Fruit fly (Drosophila melanogaster): Measurements from ENCODE around the gene Desat1.

The Desat1 gene

dm6 chr3R:12439401-12440143 lies at the start of gene Desat1:
Gene Desat1, plus strand, starts transcription at chr3R:12439600.
- TF ChIP-seq cnc (optimal IDR thresholded peaks at IDR 0.05) (no peak), CG11617 (GFP tag; optimal IDR thresholded peaks at IDR 0.05) (peak; percentile 9), CG14711 (tag; optimal IDR thresholded peaks at IDR 0.05) (peak; percentile 18), pad (GFP tag; optimal IDR thresholded peaks at IDR 0.05) (no peak), cic (GFP tag; optimal IDR thresholded peaks at IDR 0.05) (no peak), kay (GFP tag; ENCODE audit: borderline replicate concordance) (no peak), CG7045 (GFP tag; optimal IDR thresholded peaks at IDR 0.05) (no peak), CG12768 (GFP tag; optimal IDR thresholded peaks at IDR 0.05) (no peak), CG33017 (tag; optimal IDR thresholded peaks at IDR 0.05) (peak; percentile 6), CG5204 (GFP tag; optimal IDR thresholded peaks at IDR 0.05) (no peak), ovo (GFP tag; optimal IDR thresholded peaks at IDR 0.05) (no peak), tj (GFP tag; optimal IDR thresholded peaks at IDR 0.05) (no peak), bab1 (GFP tag; optimal IDR thresholded peaks at IDR 0.05) (peak; percentile 23), toe (GFP tag; optimal IDR thresholded peaks at IDR 0.05) (no peak), Hr96 (GFP tag; optimal IDR thresholded peaks at IDR 0.05) (no peak), Crg-1 (GFP tag; optimal IDR thresholded peaks at IDR 0.05) (peak; percentile 47), CG7101 (tag; optimal IDR thresholded peaks at IDR 0.05) (peak; percentile 20), Mnt (GFP tag; optimal IDR thresholded peaks at IDR 0.05) (peak; percentile 36), Clk (GFP tag; optimal IDR thresholded peaks at IDR 0.05) (no peak), CG1620 (GFP tag; optimal IDR thresholded peaks at IDR 0.05) (no peak)

DNA sequence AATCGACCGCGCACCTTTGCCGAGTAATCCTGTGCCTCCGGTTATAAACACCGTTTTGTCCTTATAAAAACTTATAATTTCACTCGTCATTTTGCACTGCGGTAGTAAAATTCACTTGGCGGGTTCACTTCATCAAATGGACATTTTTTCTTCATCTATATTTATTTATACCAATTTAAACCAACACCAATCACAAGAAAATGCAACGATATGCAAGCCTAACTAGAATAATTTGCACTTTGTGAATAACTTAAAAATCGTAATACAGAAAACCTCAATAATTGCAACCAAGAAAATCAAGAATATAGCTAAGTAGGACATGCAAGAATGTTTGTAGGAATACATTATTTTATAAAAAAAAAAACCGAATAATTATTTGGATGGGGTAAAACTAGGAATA lies 43.5 kb upstream of the Desat1 start, which contains the start of the genes CG10096 and CG10097:
Gene CG10096, minus strand, starts transcription at position 101 of the 400 bp plus-strand sequence.
Gene CG10097, minus strand, starts transcription at position 101 of the 400 bp plus-strand sequence.
- no peak for TF ChIP-seq Crg-1 (GFP tag; optimal IDR thresholded peaks at IDR 0.05)
- TF ChIP-seq kay (GFP tag; ENCODE audit: borderline replicate concordance), result peak; percentile 75

DNA sequence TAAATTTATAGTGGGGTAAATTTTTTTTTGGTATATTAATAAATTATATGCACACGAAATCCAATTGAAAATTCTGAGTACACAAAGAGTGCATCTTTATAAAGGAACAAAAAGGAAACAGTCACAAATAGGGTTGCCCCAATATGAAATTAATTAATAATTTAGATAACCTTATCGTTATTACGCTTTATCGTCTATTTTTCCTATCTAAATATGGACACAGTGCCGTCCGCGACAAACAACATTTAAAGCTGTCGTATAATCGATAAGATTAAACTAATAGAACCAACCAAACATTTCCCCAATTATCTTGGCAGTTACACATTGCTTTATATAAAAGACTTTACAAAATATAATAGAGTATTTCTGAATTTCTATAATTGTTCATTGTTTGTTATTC lies 41.3 kb upstream of the Desat1 start:
- TF ChIP-seq kay (GFP tag; ENCODE audit: borderline replicate concordance) (peak; percentile 88), Hr96 (GFP tag; optimal IDR thresholded peaks at IDR 0.05) (no peak), ovo (GFP tag; optimal IDR thresholded peaks at IDR 0.05) (no peak), CG7045 (GFP tag; optimal IDR thresholded peaks at IDR 0.05) (peak; percentile 49), CG14711 (tag; optimal IDR thresholded peaks at IDR 0.05) (peak; percentile 7), cic (GFP tag; optimal IDR thresholded peaks at IDR 0.05) (no peak), toe (GFP tag; optimal IDR thresholded peaks at IDR 0.05) (no peak), CG5204 (GFP tag; optimal IDR thresholded peaks at IDR 0.05) (no peak), Crg-1 (GFP tag; optimal IDR thresholded peaks at IDR 0.05) (no peak), Mnt (GFP tag; optimal IDR thresholded peaks at IDR 0.05) (no peak), pad (GFP tag; optimal IDR thresholded peaks at IDR 0.05) (no peak), CG12768 (GFP tag; optimal IDR thresholded peaks at IDR 0.05) (no peak)

DNA sequence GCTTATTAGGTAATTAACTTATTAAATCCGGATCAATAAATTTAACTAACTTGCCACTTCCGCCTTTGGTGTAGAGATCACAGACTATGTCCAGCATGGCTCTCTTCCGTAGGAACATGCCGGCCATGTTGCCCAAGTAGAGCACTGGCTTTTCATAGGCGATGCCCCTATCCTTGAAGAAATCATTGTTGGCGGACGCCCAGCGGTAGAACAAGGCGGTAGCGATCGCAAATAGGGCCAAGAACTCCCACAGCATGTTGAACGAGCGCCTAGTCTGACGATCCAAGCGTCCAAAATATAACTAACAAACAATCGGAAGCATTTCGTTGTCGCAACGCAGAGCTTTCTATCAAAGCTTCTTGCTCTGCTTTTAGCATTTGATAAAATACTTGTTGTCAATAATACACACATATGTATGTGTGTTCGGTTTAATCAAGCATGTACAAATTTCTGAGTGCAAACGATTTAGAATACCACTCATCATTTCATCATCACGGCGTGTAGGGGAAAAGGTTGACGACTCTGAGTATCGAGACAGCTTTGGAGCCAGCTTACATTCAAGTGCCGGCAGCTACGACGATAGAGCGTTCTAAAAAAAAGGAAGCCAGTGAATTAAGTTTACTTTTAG lies 40.7 kb upstream of the Desat1 start, which contains the start of gene Cyp9f3:
Gene Cyp9f3, minus strand, starts transcription at position 310 of the 628 bp plus-strand sequence.
- TF ChIP-seq CG5204 (GFP tag; optimal IDR thresholded peaks at IDR 0.05), result no peak
- peak; percentile 25 for TF ChIP-seq cic (GFP tag; optimal IDR thresholded peaks at IDR 0.05)
- TF ChIP-seq CG7101 (tag; optimal IDR thresholded peaks at IDR 0.05), result no peak
- no peak for TF ChIP-seq CG12768 (GFP tag; optimal IDR thresholded peaks at IDR 0.05)
- peak; percentile 45 for TF ChIP-seq pad (GFP tag; optimal IDR thresholded peaks at IDR 0.05)
- TF ChIP-seq tj (GFP tag; optimal IDR thresholded peaks at IDR 0.05), result no peak
- TF ChIP-seq CG11617 (GFP tag; optimal IDR thresholded peaks at IDR 0.05), result no peak
- TF ChIP-seq Crg-1 (GFP tag; optimal IDR thresholded peaks at IDR 0.05), result no peak
- no peak for TF ChIP-seq CG7045 (GFP tag; optimal IDR thresholded peaks at IDR 0.05)
- TF ChIP-seq toe (GFP tag; optimal IDR thresholded peaks at IDR 0.05), result no peak
- no peak for TF ChIP-seq cnc (optimal IDR thresholded peaks at IDR 0.05)

- TF ChIP-seq CG12768 (GFP tag; optimal IDR thresholded peaks at IDR 0.05) (peak; percentile 44), kay (GFP tag; ENCODE audit: borderline replicate concordance) (no peak), CG14711 (tag; optimal IDR thresholded peaks at IDR 0.05) (peak; percentile 5), Mnt (GFP tag; optimal IDR thresholded peaks at IDR 0.05) (peak; percentile 32), Crg-1 (GFP tag; optimal IDR thresholded peaks at IDR 0.05) (no peak), CG7101 (tag; optimal IDR thresholded peaks at IDR 0.05) (peak; percentile 15), CG33017 (tag; optimal IDR thresholded peaks at IDR 0.05) (peak; percentile 6), Clk (GFP tag; optimal IDR thresholded peaks at IDR 0.05) (no peak), CG11617 (GFP tag; optimal IDR thresholded peaks at IDR 0.05) (peak; percentile 26), Hr96 (GFP tag; optimal IDR thresholded peaks at IDR 0.05) (no peak), bab1 (GFP tag; optimal IDR thresholded peaks at IDR 0.05) (peak; percentile 10), pad (GFP tag; optimal IDR thresholded peaks at IDR 0.05) (no peak), CG5204 (GFP tag; optimal IDR thresholded peaks at IDR 0.05) (no peak), cic (GFP tag; optimal IDR thresholded peaks at IDR 0.05) (peak; percentile 30), ovo (GFP tag; optimal IDR thresholded peaks at IDR 0.05) (no peak), cnc (optimal IDR thresholded peaks at IDR 0.05) (no peak), tj (GFP tag; optimal IDR thresholded peaks at IDR 0.05) (no peak), toe (GFP tag; optimal IDR thresholded peaks at IDR 0.05) (no peak), CG1620 (GFP tag; optimal IDR thresholded peaks at IDR 0.05) (no peak), CG7045 (GFP tag; optimal IDR thresholded peaks at IDR 0.05) (peak; percentile 46)
These were observed 37.6 kb upstream of the Desat1 start, which contains the start of gene DNAlig3 for dm6 chr3R:12401672-12402296. Gene DNAlig3, minus strand, starts transcription at chr3R:12401839.

Data from whole organism, adult.